Fruit fly (Drosophila melanogaster): ENCODE measurements around the gene CG15771.

DNA sequence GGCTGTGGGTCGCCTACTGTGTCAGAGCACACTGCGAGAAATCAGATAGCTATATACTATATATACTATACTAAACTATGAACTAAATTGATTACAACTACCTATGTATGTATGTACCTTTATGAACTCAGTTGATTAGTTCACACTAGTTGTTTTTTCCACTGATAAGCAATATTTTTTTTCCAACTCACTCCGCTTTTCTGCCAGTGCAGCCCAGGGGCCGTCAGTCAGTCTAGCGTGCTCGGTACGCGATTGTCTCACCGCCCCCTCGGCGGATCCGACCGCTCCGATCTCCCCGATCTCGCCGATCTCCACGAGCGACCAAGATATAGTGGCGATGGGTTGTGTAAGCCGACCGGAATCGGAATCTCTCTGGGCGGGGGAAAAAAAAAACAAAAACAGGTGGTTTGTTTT is 49.5 kb upstream of the CG15771 start:
- TF ChIP-seq nom (GFP tag; optimal IDR thresholded peaks at IDR 0.05) (peak; percentile 62), emc (GFP tag; optimal IDR thresholded peaks at IDR 0.05) (peak; percentile 47), NK7.1 (GFP tag; optimal IDR thresholded peaks at IDR 0.05) (peak; percentile 34)

Measured in whole organism, embryonic.